Fruit fly (Drosophila melanogaster) S2 (cell line): ENCODE measurements around the gene CG15576.

Source experiments
- CG8478 ChIP-seq: fragments of >200 bp; optimal IDR thresholded peaks from 2 replicates; lab custom pipeline; 2018
- CTCF ChIP-seq, 2 experiments: fragments of >200 bp; optimal IDR thresholded peaks; 2 replicates each; lab custom pipeline; 2018

CG15576 gene

DNA sequence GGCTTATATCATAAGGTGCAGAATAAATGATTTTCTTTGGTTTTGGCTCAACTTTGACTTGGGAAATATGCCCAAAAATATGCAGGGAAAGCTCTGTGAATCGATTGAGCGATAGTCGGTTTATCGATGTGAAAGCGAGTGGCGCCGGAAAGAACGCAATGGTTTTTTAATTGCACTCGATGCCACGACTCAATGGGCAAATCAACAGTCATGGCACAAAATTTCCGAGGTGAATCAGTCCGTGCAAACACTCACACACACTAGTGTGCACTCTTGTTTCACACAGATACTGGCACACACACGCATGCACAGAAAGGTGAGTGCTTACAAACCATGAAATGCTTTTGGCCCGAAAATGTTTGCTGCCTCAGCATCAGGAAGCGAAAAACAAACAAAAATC, 12.4 kb downstream of the CG15576 start:
- TF ChIP-seq CG8478 (lab: Kevin White, UChicago) (no peak), CTCF (optimal IDR thresholded peaks at IDR 0.05; lab: Kevin White, UChicago) (no peak)

DNA sequence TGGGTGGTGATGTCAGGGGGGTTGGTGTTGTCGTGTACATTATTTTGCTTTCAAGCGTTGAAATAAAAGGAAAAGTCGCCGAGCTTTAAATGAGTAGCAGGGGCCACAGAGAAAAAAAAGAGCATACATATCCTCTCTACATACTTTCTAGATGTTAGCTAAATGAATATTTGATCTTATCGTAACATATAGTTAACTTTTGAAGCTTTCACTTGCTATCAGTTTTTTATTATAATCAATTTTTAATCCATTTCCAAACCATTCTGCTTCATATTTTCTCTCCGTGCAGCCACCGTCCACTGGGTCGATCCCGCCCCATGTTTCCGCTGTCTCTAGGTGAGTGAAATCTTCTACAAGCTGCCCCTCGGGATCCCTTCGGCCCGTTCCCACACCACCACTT, 27.6 kb downstream of the CG15576 start:
- TF ChIP-seq CTCF (optimal IDR thresholded peaks at IDR 0.05; lab: Kevin White, UChicago), result no peak
- TF ChIP-seq CG8478 (lab: Kevin White, UChicago), result no peak

DNA sequence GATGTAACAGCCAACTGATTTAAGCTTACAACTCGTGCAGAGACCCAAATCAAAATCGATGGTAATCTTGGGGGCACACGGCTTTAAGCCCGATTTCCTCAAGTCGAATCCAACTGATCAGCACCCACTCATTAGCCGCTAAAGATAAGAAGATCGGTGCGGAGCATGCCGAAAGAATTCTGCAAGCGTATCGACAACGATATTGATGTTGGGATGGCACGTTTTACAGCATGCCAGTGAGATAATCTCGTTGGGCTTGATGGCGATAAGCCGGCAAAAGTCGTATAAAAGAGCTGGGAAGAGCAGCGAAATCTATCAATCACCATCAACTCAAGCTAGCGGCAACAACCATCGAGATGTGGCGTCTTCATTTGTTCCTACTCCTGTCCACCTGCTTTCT, 34.7 kb downstream of the CG15576 start, which contains the start of gene CG15570:
TSS of gene CG15570 (plus strand) at position 301 of the 400 bp plus-strand sequence.
- TF ChIP-seq CG8478 (lab: Kevin White, UChicago) (no peak), CTCF (optimal IDR thresholded peaks at IDR 0.05; lab: Kevin White, UChicago) (no peak)

dm6 chrX:4217294-4217693, 35.3 kb downstream of the CG15576 start, which contains the start of gene CG15571:
CG15571 (minus strand) TSS chrX:4217394.
- TF ChIP-seq CG8478 (lab: Kevin White, UChicago) (no peak), CTCF (optimal IDR thresholded peaks at IDR 0.05; lab: Kevin White, UChicago) (no peak)

dm6 chrX:4214371-4214770, 38.2 kb downstream of the CG15576 start:
- no peak for TF ChIP-seq CG8478 (lab: Kevin White, UChicago)
- no peak for TF ChIP-seq CTCF (optimal IDR thresholded peaks at IDR 0.05; lab: Kevin White, UChicago)

dm6 chrX:4212725-4213124, 39.9 kb downstream of the CG15576 start, which contains the start of gene CG43288:
CG43288 (plus strand) TSS chrX:4213025.
- TF ChIP-seq CTCF (optimal IDR thresholded peaks at IDR 0.05; lab: Kevin White, UChicago), result no peak
- no peak for TF ChIP-seq CG8478 (lab: Kevin White, UChicago)

- TF ChIP-seq CTCF (optimal IDR thresholded peaks at IDR 0.05; lab: Kevin White, UChicago) (no peak), CG8478 (lab: Kevin White, UChicago) (no peak)
Observed at dm6 chrX:4206764-4207163, 45.8 kb downstream of the CG15576 start.

- TF ChIP-seq CG8478 (lab: Kevin White, UChicago) (no peak), CTCF (optimal IDR thresholded peaks at IDR 0.05; lab: Kevin White, UChicago) (no peak)
Observed at dm6 chrX:4205346-4206178, 47.0 kb downstream of the CG15576 start, which contains the start of gene Fas2. Fas2 (minus strand) TSS chrX:4206093.

DNA sequence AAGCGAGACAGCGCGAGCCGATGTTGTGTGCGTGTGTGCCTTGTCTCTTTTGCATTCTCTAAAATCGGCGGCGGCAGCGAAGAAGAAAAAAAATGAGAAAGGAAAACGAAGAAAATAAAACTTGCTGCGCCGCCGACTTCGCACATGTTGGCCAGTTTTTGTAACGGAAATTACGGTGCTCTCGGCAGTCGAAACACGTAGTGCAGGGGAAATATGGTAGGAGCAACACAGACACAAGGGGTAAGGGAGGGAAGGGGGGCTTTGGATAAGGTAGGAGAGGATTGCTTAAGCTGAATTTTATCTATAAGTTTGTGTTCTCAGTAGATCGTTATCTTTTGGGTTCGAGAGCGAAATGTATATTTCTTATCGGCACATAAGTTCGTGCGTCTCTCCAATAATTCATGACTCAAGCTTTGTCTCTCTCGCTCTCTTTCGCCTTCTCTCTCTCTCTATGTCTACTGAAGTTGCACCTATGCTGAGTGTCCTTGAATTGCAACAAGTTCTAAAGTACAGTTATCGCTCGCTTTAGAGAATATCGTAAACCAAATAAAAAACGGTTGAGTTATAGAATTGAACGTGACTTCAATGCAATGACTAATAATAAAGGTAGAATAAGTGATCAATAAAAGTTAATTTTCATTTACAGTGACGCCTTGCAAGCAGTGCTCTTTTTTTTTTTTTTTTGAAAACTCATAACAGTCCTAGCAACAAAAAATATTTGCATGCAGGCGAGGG, 48.7 kb downstream of the CG15576 start:
- TF ChIP-seq CG8478 (lab: Kevin White, UChicago), result no peak
- TF ChIP-seq CTCF (optimal IDR thresholded peaks at IDR 0.05; lab: Kevin White, UChicago), result no peak

DNA sequence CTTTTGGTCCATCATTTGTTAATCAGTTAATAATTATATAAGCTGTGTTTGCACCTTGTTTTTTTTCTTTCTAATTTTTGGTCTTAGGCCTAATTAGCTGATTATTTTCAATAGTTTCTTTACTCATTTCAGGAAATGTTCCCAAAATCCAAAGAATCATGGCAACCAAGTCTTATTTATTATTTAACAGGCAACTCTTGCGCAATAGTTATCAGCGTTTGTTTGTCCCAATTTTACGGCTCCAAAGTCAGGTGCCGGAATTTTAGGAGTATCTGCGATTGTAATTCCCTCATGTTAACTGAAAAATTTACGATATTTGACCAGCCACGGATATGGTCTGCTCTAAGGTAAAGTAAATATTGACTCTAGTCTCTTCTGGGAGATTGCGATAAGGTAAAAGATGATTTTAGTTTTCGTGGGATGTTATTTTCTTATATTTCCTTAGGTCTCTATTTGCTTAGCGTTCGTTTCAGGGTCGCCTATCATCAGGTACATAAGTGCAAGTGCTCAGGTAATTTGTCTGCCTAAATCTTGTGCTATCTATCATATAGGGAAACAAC, 50.3 kb downstream of the CG15576 start:
- TF ChIP-seq CTCF (optimal IDR thresholded peaks at IDR 0.05; lab: Kevin White, UChicago) (no peak), CG8478 (lab: Kevin White, UChicago) (no peak)
